Worm (Caenorhabditis elegans): ENCODE measurements around the gene Y43F8B.25.

DNA sequence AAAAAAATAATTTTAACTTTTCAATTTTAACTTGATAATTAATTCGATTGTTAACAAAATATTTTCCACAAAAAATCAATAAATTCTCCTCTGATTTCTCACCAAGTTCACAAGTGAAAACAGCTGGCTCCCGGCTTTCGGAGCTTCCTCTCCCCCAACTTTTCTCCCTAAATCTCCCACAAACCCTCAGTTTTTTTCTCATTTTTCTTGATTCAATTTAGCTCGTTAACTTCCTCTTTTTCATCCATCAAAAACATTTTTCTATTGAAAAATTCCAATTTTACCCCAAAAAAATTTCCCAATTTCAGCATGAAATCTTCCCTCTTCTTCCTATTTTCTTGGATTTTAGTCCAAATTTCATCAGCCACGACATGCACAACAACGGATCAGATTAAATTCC, 7.7 kb downstream of the Y43F8B.25 start, which contains the start of gene Y43F8B.11:
- TF ChIP-seq nhr-12 (tag; optimal IDR thresholded peaks at IDR 0.05), result no peak
- TF ChIP-seq skn-1 (tag; optimal IDR thresholded peaks at IDR 0.05), result no peak
- TF ChIP-seq nhr-129 (tag; optimal IDR thresholded peaks at IDR 0.05), result no peak
- no peak for TF ChIP-seq elt-3 (tag; optimal IDR thresholded peaks at IDR 0.05)
- TF ChIP-seq lin-13 (GFP tag; optimal IDR thresholded peaks at IDR 0.05), result no peak
- no peak for TF ChIP-seq snpc-4 (tag; optimal IDR thresholded peaks at IDR 0.05)
- no peak for TF ChIP-seq C34F6.9 (tag; optimal IDR thresholded peaks at IDR 0.05)
- no peak for TF ChIP-seq ama-1 (optimal IDR thresholded peaks at IDR 0.05)
- TF ChIP-seq ZK546.5 (tag; optimal IDR thresholded peaks at IDR 0.05), result no peak
- no peak for TF ChIP-seq R02D3.7 (tag; optimal IDR thresholded peaks at IDR 0.05)
- TF ChIP-seq gmeb-1 (tag; optimal IDR thresholded peaks at IDR 0.05), result no peak
- no peak for TF ChIP-seq unc-62 (GFP tag; optimal IDR thresholded peaks at IDR 0.05)

All from whole organism, L2 larva.